Worm (Caenorhabditis elegans) whole organism, L4 larva: ENCODE data around the gene tofu-6.

Experiments used
- F26F4.8 ChIP-seq: fragments of 200-800 bp; sonication (Bioruptor generic); conservative IDR thresholded peaks from 2 replicates; pipeline ENCODE4 v1.3.6; 2022; ENCODE audit warnings: missing genetic modification characterization, missing compliant biosample characterization
- F44E2.7 ChIP-seq: fragments of 200-800 bp; sonication (Bioruptor generic); IDR thresholded peaks from 2 replicates; pipeline ENCODE4 v2.1.2; 2022; ENCODE audit warnings: missing genetic modification characterization, missing compliant biosample characterization
- R02D3.7 ChIP-seq: fragments of 150-350 bp; sonication (generic microtip); optimal IDR thresholded peaks from 3 replicates; lab custom pipeline; 2014; ENCODE audit warnings: missing biosample characterization, missing genetic modification characterization
- T20F7.1 ChIP-seq: fragments of 200-800 bp; sonication (Bioruptor generic); optimal IDR thresholded peaks from 2 replicates; lab custom pipeline; 2018; ENCODE audit warnings: mild to moderate bottlenecking, missing genetic modification characterization, missing compliant biosample characterization
- T26A8.4 ChIP-seq: fragments of 200-800 bp; sonication (Bioruptor generic); IDR thresholded peaks from 2 replicates; pipeline ENCODE4 v1.3.6; 2022; ENCODE audit warnings: missing genetic modification characterization, missing compliant biosample characterization
- Y48G9A.11 ChIP-seq: fragments of 200-800 bp; sonication (Bioruptor generic); IDR thresholded peaks from 2 replicates; pipeline ENCODE4 v1.3.6; 2022; ENCODE audit warnings: missing genetic modification reagents, missing genetic modification characterization, missing compliant biosample characterization
- Y5F2A.4 ChIP-seq: fragments of 200-800 bp; sonication (Bioruptor generic); optimal IDR thresholded peaks from 2 replicates; lab custom pipeline; 2018; ENCODE audit warnings: mild to moderate bottlenecking, missing genetic modification characterization, missing compliant biosample characterization
- Y75B8A.6 ChIP-seq: fragments of 200-800 bp; sonication (Bioruptor generic); IDR thresholded peaks from 2 replicates; pipeline ENCODE4 v1.3.6; 2022; ENCODE audit warnings: missing genetic modification reagents, missing genetic modification characterization, missing compliant biosample characterization
- ZK337.2 ChIP-seq: fragments of 200-800 bp; sonication (Bioruptor generic); IDR thresholded peaks from 2 replicates; pipeline ENCODE4 v1.3.6; 2022; ENCODE audit warnings: missing genetic modification reagents, missing genetic modification characterization, missing compliant biosample characterization
- aha-1 ChIP-seq: fragments of 150-350 bp; peaks from one replicate; lab custom pipeline; 2014; ENCODE audit warnings: missing biosample characterization, missing genetic modification characterization
- aly-2 ChIP-seq: sonication (generic microtip); optimal IDR thresholded peaks from 2 replicates; lab custom pipeline; 2018; ENCODE audit warnings: missing biosample characterization, missing genetic modification characterization
- arid-1 ChIP-seq: fragments of 200-800 bp; sonication (Bioruptor generic); conservative IDR thresholded peaks from 2 replicates; pipeline ENCODE4 v1.3.6; 2022; ENCODE audit warnings: missing genetic modification reagents, missing genetic modification characterization, missing compliant biosample characterization
- ceh-20 ChIP-seq: fragments of 200-800 bp; sonication (Bioruptor generic); IDR thresholded peaks from 2 replicates; pipeline ENCODE4 v1.3.6; 2022; ENCODE audit warnings: missing genetic modification reagents, missing genetic modification characterization, missing compliant biosample characterization
- cey-2 ChIP-seq: sonication (generic microtip); optimal IDR thresholded peaks from 3 replicates; lab custom pipeline; 2017; ENCODE audit warnings: missing genetic modification characterization, mild to moderate bottlenecking, missing compliant biosample characterization, antibody characterized with exemption, borderline replicate concordance; ENCODE audit not compliant: insufficient read depth
- ctbp-1 ChIP-seq: fragments of 200-800 bp; sonication (Bioruptor generic); IDR thresholded peaks from 2 replicates; pipeline ENCODE4 v1.3.6; 2022; ENCODE audit warnings: missing genetic modification reagents, missing genetic modification characterization, missing compliant biosample characterization
- daf-19 ChIP-seq: fragments of 200-800 bp; sonication (Bioruptor generic); conservative IDR thresholded peaks from 2 replicates; pipeline ENCODE4 v1.3.6; 2022; ENCODE audit warnings: missing genetic modification characterization, missing compliant biosample characterization
- daf-8 ChIP-seq: fragments of 200-800 bp; sonication (Bioruptor generic); IDR thresholded peaks from 2 replicates; pipeline ENCODE4 v1.3.6; 2022; ENCODE audit warnings: missing genetic modification characterization, missing compliant biosample characterization
- dmd-8 ChIP-seq: fragments of 200-800 bp; sonication (Bioruptor generic); IDR thresholded peaks from 2 replicates; pipeline ENCODE4 v1.3.6; 2022; ENCODE audit warnings: missing genetic modification characterization, missing compliant biosample characterization
- fkh-10 ChIP-seq: fragments of 150-350 bp; optimal IDR thresholded peaks from 2 replicates; lab custom pipeline; 2014; ENCODE audit warnings: missing biosample characterization, missing genetic modification reagents, missing genetic modification characterization
- gei-8 ChIP-seq: fragments of 200-800 bp; sonication (Bioruptor generic); optimal IDR thresholded peaks from 2 replicates; lab custom pipeline; 2018; ENCODE audit warnings: mild to moderate bottlenecking, missing genetic modification characterization, missing compliant biosample characterization
- hmg-1.1 ChIP-seq: fragments of 200-800 bp; sonication (Bioruptor generic); IDR thresholded peaks from 2 replicates; pipeline ENCODE4 v1.3.6; 2022; ENCODE audit warnings: missing genetic modification reagents, missing genetic modification characterization, missing compliant biosample characterization
- lim-7 ChIP-seq: fragments of 200-800 bp; sonication (Bioruptor generic); IDR thresholded peaks from 2 replicates; pipeline ENCODE4 v1.3.6; 2022; ENCODE audit warnings: missing genetic modification characterization, missing compliant biosample characterization
- lin-29 ChIP-seq: fragments of 200-800 bp; sonication (Bioruptor generic); IDR thresholded peaks from 2 replicates; pipeline ENCODE4 v1.3.6; 2022; ENCODE audit warnings: missing genetic modification reagents, missing genetic modification characterization, missing compliant biosample characterization
- lin-38 ChIP-seq: fragments of 200-800 bp; sonication (Bioruptor generic); IDR thresholded peaks from 2 replicates; pipeline ENCODE4 v1.3.6; 2022; ENCODE audit warnings: missing genetic modification reagents, missing genetic modification characterization, missing compliant biosample characterization
- lir-3 ChIP-seq: sonication (generic microtip); optimal IDR thresholded peaks from 2 replicates; lab custom pipeline; 2016; ENCODE audit warnings: mild to moderate bottlenecking, missing genetic modification characterization, missing compliant biosample characterization
- mdt-29 ChIP-seq: fragments of 200-800 bp; sonication (Bioruptor generic); IDR thresholded peaks from 2 replicates; pipeline ENCODE4 v1.3.6; 2022; ENCODE audit warnings: missing genetic modification reagents, missing genetic modification characterization, missing compliant biosample characterization
- mes-2 ChIP-seq: sonication (generic microtip); optimal IDR thresholded peaks from 2 replicates; lab custom pipeline; 2016; ENCODE audit warnings: missing genotype, mild to moderate bottlenecking, missing genetic modification characterization, missing compliant biosample characterization; ENCODE audit not compliant: poor library complexity, severe bottlenecking
- nhr-10 ChIP-seq: fragments of 150-350 bp; optimal IDR thresholded peaks from 2 replicates; lab custom pipeline; 2014; ENCODE audit warnings: missing biosample characterization, missing genetic modification characterization
- nhr-102 ChIP-seq: sonication (generic microtip); optimal IDR thresholded peaks from 2 replicates; lab custom pipeline; 2016; ENCODE audit warnings: mild to moderate bottlenecking, missing genetic modification characterization, moderate library complexity, missing compliant biosample characterization
- nhr-111 ChIP-seq: fragments of 200-800 bp; sonication (Bioruptor generic); optimal IDR thresholded peaks from 2 replicates; lab custom pipeline; 2018; ENCODE audit warnings: mild to moderate bottlenecking, missing genetic modification characterization, missing compliant biosample characterization
- nhr-28 ChIP-seq: fragments of 150-350 bp; optimal IDR thresholded peaks from 2 replicates; lab custom pipeline; 2014; ENCODE audit warnings: missing biosample characterization, missing genetic modification characterization
- nhr-42 ChIP-seq: fragments of 200-800 bp; sonication (Bioruptor generic); IDR thresholded peaks from 2 replicates; pipeline ENCODE4 v1.3.6; 2022; ENCODE audit warnings: missing genetic modification characterization, missing compliant biosample characterization
- nhr-48 ChIP-seq: sonication (generic microtip); optimal IDR thresholded peaks from 2 replicates; lab custom pipeline; 2016; ENCODE audit warnings: mild to moderate bottlenecking, missing genetic modification characterization, missing compliant biosample characterization
- nhr-6 ChIP-seq: fragments of 150-350 bp; optimal IDR thresholded peaks from 2 replicates; lab custom pipeline; 2014; ENCODE audit warnings: missing biosample characterization, missing genetic modification characterization
- nhr-76 ChIP-seq: fragments of 150-350 bp; optimal IDR thresholded peaks from 2 replicates; lab custom pipeline; 2014; ENCODE audit warnings: missing biosample characterization, missing genetic modification characterization
- pqm-1 ChIP-seq: sonication (generic microtip); optimal IDR thresholded peaks from 2 replicates; lab custom pipeline; 2017; ENCODE audit warnings: missing biosample characterization, missing genetic modification characterization
- rbr-2 ChIP-seq: sonication (generic microtip); optimal IDR thresholded peaks from 2 replicates; lab custom pipeline; 2016; ENCODE audit warnings: missing genotype, missing genetic modification characterization, missing compliant biosample characterization
- snpc-1.2 ChIP-seq: fragments of 200-800 bp; sonication (Bioruptor generic); IDR thresholded peaks from 2 replicates; pipeline ENCODE4 v1.3.6; 2022; ENCODE audit warnings: missing genetic modification reagents, missing genetic modification characterization, missing compliant biosample characterization
- snpc-4 ChIP-seq: fragments of 150-350 bp; optimal IDR thresholded peaks from 2 replicates; lab custom pipeline; 2014; ENCODE audit warnings: missing biosample characterization, missing genetic modification characterization
- spr-1 ChIP-seq: sonication (generic microtip); optimal IDR thresholded peaks from 2 replicates; lab custom pipeline; 2016; ENCODE audit warnings: mild to moderate bottlenecking, missing genetic modification characterization, missing compliant biosample characterization
- tra-1 ChIP-seq: fragments of 200-800 bp; sonication (Bioruptor generic); IDR thresholded peaks from 2 replicates; pipeline ENCODE4 v1.3.6; 2022; ENCODE audit warnings: missing genetic modification reagents, missing genetic modification characterization, missing compliant biosample characterization
- unc-130 ChIP-seq: sonication (generic microtip); optimal IDR thresholded peaks from 2 replicates; lab custom pipeline; 2016; ENCODE audit warnings: missing genetic modification reagents, missing genetic modification characterization, missing compliant biosample characterization
- unc-62 ChIP-seq, 3 experiments: fragments of 150-350 bp in 1 of 3; sonication (generic microtip); optimal IDR thresholded peaks in 2 of 3; peaks in 1 of 3; 1 replicate in 1 of 3; 2 replicates in 2 of 3; lab custom pipeline; 2014 to 2017; ENCODE audit warnings: missing biosample characterization in 3 of 3, missing genetic modification characterization in 3 of 3, missing genetic modification reagents in 3 of 3, missing genotype in 1 of 3
- zag-1 ChIP-seq: fragments of 150-350 bp; optimal IDR thresholded peaks from 2 replicates; lab custom pipeline; 2014; ENCODE audit warnings: missing biosample characterization, missing genetic modification characterization
- zfp-3 ChIP-seq: fragments of 200-800 bp; sonication (Bioruptor generic); conservative IDR thresholded peaks from 2 replicates; pipeline ENCODE4 v1.3.6; 2022; ENCODE audit warnings: missing genetic modification reagents, missing genetic modification characterization, missing compliant biosample characterization
- zip-2 ChIP-seq: fragments of 150-350 bp; optimal IDR thresholded peaks from 2 replicates; lab custom pipeline; 2014; ENCODE audit warnings: missing biosample characterization, missing genetic modification characterization
- ztf-7 ChIP-seq: fragments of 150-350 bp; optimal IDR thresholded peaks from 2 replicates; lab custom pipeline; 2014; ENCODE audit warnings: missing biosample characterization, missing genetic modification characterization

Gene tofu-6

ce11 chrII:5388786-5389421 is 32.1 kb upstream of the tofu-6 start, which contains the start of gene rsp-4:
rsp-4 (minus strand) TSS chrII:5388836.
- TF ChIP-seq daf-19 (GFP tag; lab: Robert Waterston, UW) (no peak), aha-1 (tag; lab: Kevin White, UChicago) (peak; percentile 94)

ce11 chrII:5389831-5390323 is 31.2 kb upstream of the tofu-6 start, which contains the start of gene ndx-6:
ndx-6 (minus strand) TSS chrII:5389881.
- TF ChIP-seq R02D3.7 (tag; lab: Kevin White, UChicago), result no peak
- no peak for TF ChIP-seq zag-1 (tag; lab: Kevin White, UChicago)
- TF ChIP-seq ctbp-1 (GFP tag; lab: Robert Waterston, UW), result 0 out of 2 replicates have a peak, but pooled peaks have one; percentile 23
- TF ChIP-seq nhr-111 (GFP tag; lab: Kevin White, UChicago), result no peak
- TF ChIP-seq Y75B8A.6 (GFP tag; lab: Robert Waterston, UW), result no peak
- TF ChIP-seq daf-19 (GFP tag; lab: Robert Waterston, UW), result peak; percentile 53; the same call in 1 of the 2 replicates
- TF ChIP-seq arid-1 (GFP tag; lab: Robert Waterston, UW), result peak; percentile 62; the same call in 1 of the 2 replicates
- TF ChIP-seq hmg-1.1 (GFP tag; lab: Robert Waterston, UW), result peak; percentile 71
- TF ChIP-seq T26A8.4 (GFP tag; lab: Robert Waterston, UW), result peak; percentile 74
- peak; percentile 60; the same call in 1 of the 2 replicates for TF ChIP-seq zfp-3 (GFP tag; lab: Robert Waterston, UW)
- TF ChIP-seq unc-62 (GFP tag; optimal IDR thresholded peaks at IDR 0.05 in 1 of 2; lab: Kevin White, UChicago), result peak in 1 of 2 experiments; percentile 89
- TF ChIP-seq unc-62 (tag; optimal IDR thresholded peaks at IDR 0.05; lab: Kevin White, UChicago), result no peak
- TF ChIP-seq fkh-10 (GFP tag; lab: Kevin White, UChicago), result no peak
- no peak for TF ChIP-seq lim-7
- TF ChIP-seq nhr-76, result no peak
- TF ChIP-seq nhr-42 (GFP tag; lab: Robert Waterston, UW), result 0 out of 2 replicates have a peak, but pooled peaks have one; percentile 64
- no peak for TF ChIP-seq daf-8
- TF ChIP-seq nhr-48 (tag; lab: Kevin White, UChicago), result peak; percentile 67
- TF ChIP-seq F26F4.8 (GFP tag; lab: Robert Waterston, UW), result no peak
- TF ChIP-seq spr-1 (tag; lab: Kevin White, UChicago), result peak; percentile 66
- no peak for TF ChIP-seq Y5F2A.4 (GFP tag; lab: Kevin White, UChicago)
- TF ChIP-seq mes-2, result peak; percentile 91
- peak; percentile 74 for TF ChIP-seq nhr-102 (tag; lab: Kevin White, UChicago)
- TF ChIP-seq gei-8 (GFP tag; lab: Kevin White, UChicago), result no peak
- TF ChIP-seq T20F7.1 (GFP tag; lab: Kevin White, UChicago), result peak; percentile 83
- no peak for TF ChIP-seq pqm-1 (tag; lab: Kevin White, UChicago)
- TF ChIP-seq dmd-8, result no peak
- peak; percentile 49 for TF ChIP-seq nhr-28 (tag; lab: Kevin White, UChicago)
- TF ChIP-seq lin-29, result 0 out of 2 replicates have a peak, but pooled peaks have one; percentile 32
- TF ChIP-seq nhr-10 (tag; lab: Kevin White, UChicago), result no peak
- no peak for TF ChIP-seq snpc-1.2 (GFP tag; lab: Robert Waterston, UW)
- TF ChIP-seq rbr-2 (tag; lab: Kevin White, UChicago), result peak; percentile 75
- no peak for TF ChIP-seq zip-2
- no peak for TF ChIP-seq snpc-4 (tag; lab: Kevin White, UChicago)
- TF ChIP-seq unc-130, result no peak
- TF ChIP-seq lir-3 (tag; lab: Kevin White, UChicago), result no peak
- no peak for TF ChIP-seq mdt-29 (GFP tag; lab: Robert Waterston, UW)
- TF ChIP-seq lin-38, result peak; percentile 86
- TF ChIP-seq ztf-7 (tag; lab: Kevin White, UChicago), result peak; percentile 43
- TF ChIP-seq F44E2.7, result no peak
- no peak for TF ChIP-seq cey-2 (tag; lab: Kevin White, UChicago)
- peak; percentile 42 for TF ChIP-seq aha-1 (tag; lab: Kevin White, UChicago)
- TF ChIP-seq aly-2, result no peak
- peak; percentile 61 for TF ChIP-seq nhr-6
- TF ChIP-seq ceh-20 (GFP tag; lab: Robert Waterston, UW), result peak; percentile 58; the same call in 1 of the 2 replicates
- TF ChIP-seq ZK337.2, result no peak
- TF ChIP-seq Y48G9A.11 (GFP tag; lab: Robert Waterston, UW), result no peak
- TF ChIP-seq tra-1 (GFP tag; lab: Robert Waterston, UW), result no peak
